Worm (Caenorhabditis elegans): ENCODE measurements around the gene tofu-7.

ce11 chrIII:7080689-7081088 is 4.1 kb downstream of the tofu-7 start, which contains the start of gene ZK418.7:
- no peak for TF ChIP-seq him-1 (tag; optimal IDR thresholded peaks at IDR 0.05)
- no peak for TF ChIP-seq W03F9.2 (tag; optimal IDR thresholded peaks at IDR 0.05)
